Worm (Caenorhabditis elegans) whole organism, mixed stage, embryonic: ENCODE measurements around the gene nas-11.

ENCODE experiments used
- ceh-39 ChIP-seq: fragments of 150-350 bp; optimal IDR thresholded peaks from 2 replicates; lab custom pipeline; 2014; ENCODE audit warnings: missing biosample characterization, missing genetic modification characterization
- ceh-43 ChIP-seq: fragments of 200-800 bp; sonication (Bioruptor generic); optimal IDR thresholded peaks from 2 replicates; lab custom pipeline; 2018; ENCODE audit warnings: mild to moderate bottlenecking, missing genetic modification characterization, moderate library complexity, missing compliant biosample characterization
- elt-1 ChIP-seq: sonication (generic microtip); optimal IDR thresholded peaks from 2 replicates; lab custom pipeline; 2017; ENCODE audit warnings: missing genetic modification characterization, mild to moderate bottlenecking, missing compliant biosample characterization, antibody characterized with exemption, moderate library complexity, borderline replicate concordance; ENCODE audit not compliant: insufficient read depth
- hlh-1 ChIP-seq: fragments of 150-350 bp; optimal IDR thresholded peaks from 2 replicates; lab custom pipeline; 2014; ENCODE audit warnings: missing biosample characterization, missing genetic modification reagents, missing genetic modification characterization
- nhr-12 ChIP-seq: fragments of 150-350 bp; optimal IDR thresholded peaks from 2 replicates; lab custom pipeline; 2014; ENCODE audit warnings: missing biosample characterization, missing genetic modification characterization
- nhr-237 ChIP-seq: fragments of 150-350 bp; optimal IDR thresholded peaks from 2 replicates; lab custom pipeline; 2014; ENCODE audit warnings: missing biosample characterization, missing genetic modification characterization
- nhr-76 ChIP-seq: sonication (generic microtip); optimal IDR thresholded peaks from 2 replicates; lab custom pipeline; 2017; ENCODE audit warnings: missing biosample characterization, missing genetic modification characterization
- pha-4 ChIP-seq: fragments of 150-350 bp; optimal IDR thresholded peaks from 2 replicates; lab custom pipeline; 2018; ENCODE audit warnings: missing biosample characterization, missing genetic modification reagents, missing genetic modification characterization
- snpc-4 ChIP-seq: fragments of 150-350 bp; optimal IDR thresholded peaks from 2 replicates; lab custom pipeline; 2014; ENCODE audit warnings: missing biosample characterization, missing genetic modification characterization
- unc-120 ChIP-seq: sonication (generic microtip); optimal IDR thresholded peaks from 2 replicates; lab custom pipeline; 2017; ENCODE audit warnings: missing genetic modification characterization, missing compliant biosample characterization; ENCODE audit not compliant: poor library complexity, severe bottlenecking
- unc-39 ChIP-seq: fragments of 150-350 bp; optimal IDR thresholded peaks from 2 replicates; lab custom pipeline; 2014; ENCODE audit warnings: missing biosample characterization, missing genetic modification characterization
- unc-62 ChIP-seq: fragments of 150-350 bp; optimal IDR thresholded peaks from 2 replicates; lab custom pipeline; 2014; ENCODE audit warnings: missing biosample characterization, missing genetic modification reagents, missing genetic modification characterization
- zip-8 ChIP-seq: fragments of 150-350 bp; optimal IDR thresholded peaks from 2 replicates; lab custom pipeline; 2014; ENCODE audit warnings: missing biosample characterization, missing genetic modification characterization
- ztf-11 ChIP-seq: fragments of 150-350 bp; optimal IDR thresholded peaks from 2 replicates; lab custom pipeline; 2014; ENCODE audit warnings: missing biosample characterization, missing genetic modification characterization

ce11 chrX:6702249-6702648 lies 11.1 kb upstream of the nas-11 start, which contains the start of gene acr-2:
- TF ChIP-seq pha-4 (tag; lab: Kevin White, UChicago), result no peak
- TF ChIP-seq snpc-4 (tag; lab: Kevin White, UChicago), result no peak
- TF ChIP-seq nhr-237 (tag; lab: Kevin White, UChicago), result no peak
- no peak for TF ChIP-seq zip-8 (tag; lab: Kevin White, UChicago)
- no peak for TF ChIP-seq unc-62
- no peak for TF ChIP-seq ztf-11 (tag; lab: Kevin White, UChicago)
- no peak for TF ChIP-seq unc-120 (tag; lab: Kevin White, UChicago)
- TF ChIP-seq ceh-39 (tag; lab: Kevin White, UChicago), result no peak
- no peak for TF ChIP-seq nhr-12 (tag; lab: Kevin White, UChicago)
- no peak for TF ChIP-seq elt-1 (tag; lab: Kevin White, UChicago)
- TF ChIP-seq ceh-43, result no peak
- no peak for TF ChIP-seq nhr-76 (tag; lab: Kevin White, UChicago)
- no peak for TF ChIP-seq hlh-1 (tag; lab: Kevin White, UChicago)
- no peak for TF ChIP-seq unc-39 (tag; lab: Kevin White, UChicago)
